Worm (Caenorhabditis elegans) whole organism, L1 larva: Measurements from ENCODE around the gene EGAP2.1.

ENCODE experiments used
- C04F5.9 ChIP-seq: sonication (generic microtip); optimal IDR thresholded peaks from 2 replicates; lab custom pipeline; 2016; ENCODE audit warnings: missing genetic modification characterization, missing compliant biosample characterization
- F16B12.6 ChIP-seq: fragments of 150-350 bp; optimal IDR thresholded peaks from 2 replicates; lab custom pipeline; 2014; ENCODE audit warnings: missing biosample characterization, missing genetic modification characterization
- aly-2 ChIP-seq: fragments of 150-350 bp; optimal IDR thresholded peaks from 2 replicates; lab custom pipeline; 2014; ENCODE audit warnings: missing biosample characterization, missing genetic modification characterization
- ama-1 ChIP-seq: fragments of 150-350 bp; optimal IDR thresholded peaks from 2 replicates; lab custom pipeline; 2014
- blmp-1 ChIP-seq: fragments of 150-350 bp; optimal IDR thresholded peaks from 2 replicates; lab custom pipeline; 2014; ENCODE audit warnings: missing biosample characterization, missing genetic modification characterization
- ceh-63 ChIP-seq: fragments of 200-800 bp; sonication (Bioruptor generic); optimal IDR thresholded peaks from 2 replicates; lab custom pipeline; 2018; ENCODE audit warnings: mild to moderate bottlenecking, missing genetic modification characterization, missing compliant biosample characterization
- ceh-90 ChIP-seq: sonication (generic microtip); optimal IDR thresholded peaks from 2 replicates; lab custom pipeline; 2016; ENCODE audit warnings: missing genetic modification characterization, missing compliant biosample characterization
- ces-1 ChIP-seq: fragments of 150-350 bp; optimal IDR thresholded peaks from 2 replicates; lab custom pipeline; 2014; ENCODE audit warnings: missing biosample characterization, missing genetic modification reagents, missing genetic modification characterization
- dpl-1 ChIP-seq, 3 experiments: fragments of 150-350 bp in 2 of 3; sonication (generic microtip) in 1 of 3; optimal IDR thresholded peaks; 2 replicates each; lab custom pipeline; 2014 to 2017; ENCODE audit warnings: missing biosample characterization in 3 of 3, missing genetic modification characterization in 3 of 3, missing genetic modification reagents in 3 of 3
- dsc-1 ChIP-seq: sonication (generic microtip); optimal IDR thresholded peaks from 2 replicates; lab custom pipeline; 2016; ENCODE audit warnings: mild to moderate bottlenecking, missing genetic modification characterization, missing compliant biosample characterization
- efl-1 ChIP-seq, 4 experiments: fragments of 150-350 bp; optimal IDR thresholded peaks in 3 of 4; peaks in 1 of 4; 1 replicate in 1 of 4; 2 replicates in 3 of 4; lab custom pipeline; 2014; ENCODE audit warnings: missing biosample characterization in 2 of 4, missing genetic modification characterization in 2 of 4, missing genetic modification reagents in 2 of 4
- elt-2 ChIP-seq: sonication (generic microtip); optimal IDR thresholded peaks from 2 replicates; lab custom pipeline; 2016; ENCODE audit warnings: missing genetic modification characterization, mild to moderate bottlenecking, inconsistent platforms, missing compliant biosample characterization, missing genetic modification reagents
- ets-5 ChIP-seq: fragments of 200-800 bp; sonication (Bioruptor generic); IDR thresholded peaks from 2 replicates; pipeline ENCODE4 v1.3.6; 2022; ENCODE audit warnings: missing genetic modification characterization, missing compliant biosample characterization
- fkh-10 ChIP-seq: sonication (generic microtip); optimal IDR thresholded peaks from 2 replicates; lab custom pipeline; 2017; ENCODE audit warnings: missing biosample characterization, missing genetic modification reagents, missing genetic modification characterization
- hpl-2 ChIP-seq: fragments of 150-350 bp; optimal IDR thresholded peaks from 2 replicates; lab custom pipeline; 2014; ENCODE audit warnings: missing biosample characterization, missing genetic modification reagents, missing genetic modification characterization
- jun-1 ChIP-seq: fragments of 150-350 bp; optimal IDR thresholded peaks from 2 replicates; lab custom pipeline; 2014; ENCODE audit warnings: missing biosample characterization, missing genetic modification reagents, missing genetic modification characterization
- lin-14 ChIP-seq: fragments of 200-800 bp; sonication (Bioruptor generic); optimal IDR thresholded peaks from 2 replicates; lab custom pipeline; 2018; ENCODE audit warnings: mild to moderate bottlenecking, missing genetic modification characterization, moderate library complexity, missing compliant biosample characterization
- lin-15B ChIP-seq: fragments of 150-350 bp; sonication (generic microtip); optimal IDR thresholded peaks from 3 replicates; lab custom pipeline; 2014; ENCODE audit warnings: missing biosample characterization, missing genetic modification characterization
- lin-35 ChIP-seq, 2 experiments: fragments of 150-350 bp; optimal IDR thresholded peaks; 2 replicates each; lab custom pipeline; 2014; ENCODE audit warnings: missing biosample characterization in 2 of 2, missing genetic modification characterization in 2 of 2, missing genetic modification reagents in 2 of 2
- lir-3 ChIP-seq: sonication (generic microtip); optimal IDR thresholded peaks from 2 replicates; lab custom pipeline; 2016; ENCODE audit warnings: mild to moderate bottlenecking, missing genetic modification characterization, moderate library complexity, missing compliant biosample characterization; ENCODE audit not compliant: poor library complexity
- lsy-2 ChIP-seq, 2 experiments: fragments of 150-350 bp; optimal IDR thresholded peaks; 2 replicates each; lab custom pipeline; 2014; ENCODE audit warnings: missing biosample characterization in 2 of 2, missing genetic modification characterization in 2 of 2
- mab-9 ChIP-seq: fragments of 200-800 bp; sonication (Bioruptor generic); IDR thresholded peaks from 2 replicates; pipeline ENCODE4 v1.3.6; 2022; ENCODE audit warnings: missing genetic modification reagents, missing genetic modification characterization, missing compliant biosample characterization
- mep-1 ChIP-seq: fragments of 150-350 bp; optimal IDR thresholded peaks from 2 replicates; lab custom pipeline; 2014; ENCODE audit warnings: missing biosample characterization, missing genetic modification characterization
- nhr-12 ChIP-seq: sonication (generic microtip); optimal IDR thresholded peaks from 2 replicates; lab custom pipeline; 2017; ENCODE audit warnings: missing biosample characterization, missing genetic modification characterization
- nhr-47 ChIP-seq: sonication (generic microtip); optimal IDR thresholded peaks from 2 replicates; lab custom pipeline; 2016; ENCODE audit warnings: mild to moderate bottlenecking, missing genetic modification characterization, moderate library complexity, missing compliant biosample characterization
- nhr-71 ChIP-seq: sonication (generic microtip); optimal IDR thresholded peaks from 2 replicates; lab custom pipeline; 2016; ENCODE audit warnings: mild to moderate bottlenecking, missing genetic modification characterization, moderate library complexity, missing compliant biosample characterization
- nhr-90 ChIP-seq: sonication (generic microtip); optimal IDR thresholded peaks from 2 replicates; lab custom pipeline; 2016; ENCODE audit warnings: mild to moderate bottlenecking, missing genetic modification characterization, missing compliant biosample characterization; ENCODE audit not compliant: poor library complexity
- pqm-1 ChIP-seq: sonication (generic microtip); optimal IDR thresholded peaks from 3 replicates; lab custom pipeline; 2017; ENCODE audit warnings: missing biosample characterization, missing genetic modification characterization
- rnt-1 ChIP-seq: sonication (generic microtip); optimal IDR thresholded peaks from 2 replicates; lab custom pipeline; 2016; ENCODE audit warnings: mild to moderate bottlenecking, missing genetic modification characterization, moderate library complexity, missing compliant biosample characterization
- snpc-4 ChIP-seq: fragments of 150-350 bp; optimal IDR thresholded peaks from 2 replicates; lab custom pipeline; 2014; ENCODE audit warnings: missing biosample characterization, missing genetic modification characterization
- sptf-1 ChIP-seq: fragments of 150-350 bp; optimal IDR thresholded peaks from 2 replicates; lab custom pipeline; 2014; ENCODE audit warnings: missing biosample characterization, missing genetic modification characterization
- sup-37 ChIP-seq: fragments of 200-800 bp; sonication (Bioruptor generic); optimal IDR thresholded peaks from 2 replicates; lab custom pipeline; 2018; ENCODE audit warnings: mild to moderate bottlenecking, missing genetic modification characterization, missing compliant biosample characterization
- tbx-2 ChIP-seq: sonication (generic microtip); optimal IDR thresholded peaks from 2 replicates; lab custom pipeline; 2016; ENCODE audit warnings: missing genetic modification characterization, missing compliant biosample characterization
- tlp-1 ChIP-seq: fragments of 150-350 bp; optimal IDR thresholded peaks from 2 replicates; lab custom pipeline; 2014; ENCODE audit warnings: missing biosample characterization, missing genetic modification characterization
- unc-130 ChIP-seq: fragments of 150-350 bp; optimal IDR thresholded peaks from 2 replicates; lab custom pipeline; 2017; ENCODE audit warnings: missing biosample characterization, missing genetic modification characterization, inconsistent platforms
- unc-30 ChIP-seq: sonication (generic microtip); optimal IDR thresholded peaks from 2 replicates; lab custom pipeline; 2017; ENCODE audit warnings: missing biosample characterization, missing genetic modification characterization
- unc-62 ChIP-seq: fragments of 150-350 bp; optimal IDR thresholded peaks from 2 replicates; lab custom pipeline; 2014; ENCODE audit warnings: missing biosample characterization, missing genetic modification reagents, missing genetic modification characterization
- unc-86 ChIP-seq: sonication (generic microtip); optimal IDR thresholded peaks from 2 replicates; lab custom pipeline; 2016; ENCODE audit warnings: missing genetic modification characterization, missing compliant biosample characterization
- zip-4 ChIP-seq: fragments of 200-800 bp; sonication (Bioruptor generic); optimal IDR thresholded peaks from 2 replicates; lab custom pipeline; 2018; ENCODE audit warnings: mild to moderate bottlenecking, missing genetic modification characterization, moderate library complexity, missing compliant biosample characterization
- ztf-11 ChIP-seq, 2 experiments: sonication (generic microtip); optimal IDR thresholded peaks; 2 replicates each; lab custom pipeline; 2016 to 2017; ENCODE audit warnings: missing genetic modification characterization in 2 of 2, missing biosample characterization in 1 of 2, missing compliant biosample characterization in 1 of 2

The EGAP2.1 gene

DNA sequence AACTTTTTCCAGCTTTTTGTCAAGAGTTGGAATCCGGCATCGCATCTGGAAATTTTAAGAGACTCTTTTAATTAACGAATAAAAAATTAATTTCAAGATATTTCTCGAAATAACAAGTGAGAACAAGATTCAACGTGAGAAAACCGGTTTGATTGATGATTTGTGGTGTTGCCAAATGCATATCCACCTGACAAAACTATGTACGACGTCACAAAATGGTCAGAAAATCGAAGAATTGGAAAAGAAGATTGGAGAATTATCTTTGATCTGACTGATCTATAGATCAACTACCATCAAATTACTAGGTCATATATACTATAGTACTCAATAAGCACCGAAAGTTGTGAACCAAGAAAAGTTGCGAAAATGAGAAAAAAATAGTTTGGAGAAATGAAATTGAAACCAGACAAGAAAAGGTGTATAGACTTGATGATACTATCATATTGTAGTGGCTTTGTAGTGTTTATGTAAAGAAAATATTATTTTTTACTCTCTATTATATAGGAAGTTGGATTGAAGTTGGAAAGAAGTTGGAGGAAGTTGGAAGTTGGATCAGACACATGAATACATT is 15.7 kb downstream of the EGAP2.1 start, which contains the start of gene ptr-6 (continued):
- no peak for TF ChIP-seq hpl-2
- TF ChIP-seq lin-35 (GFP tag; optimal IDR thresholded peaks at IDR 0.05; lab: Kevin White, UChicago), result peak in 1 of 2 experiments; percentile 43
- TF ChIP-seq F16B12.6, result no peak
- TF ChIP-seq C04F5.9 (tag; lab: Kevin White, UChicago), result no peak
- TF ChIP-seq elt-2 (tag; lab: Kevin White, UChicago), result no peak
- TF ChIP-seq nhr-90 (tag; lab: Kevin White, UChicago), result peak; percentile 36
- no peak for TF ChIP-seq jun-1
- TF ChIP-seq sptf-1, result no peak
- no peak for TF ChIP-seq ceh-90
- no peak for TF ChIP-seq sup-37 (GFP tag; lab: Kevin White, UChicago)

DNA sequence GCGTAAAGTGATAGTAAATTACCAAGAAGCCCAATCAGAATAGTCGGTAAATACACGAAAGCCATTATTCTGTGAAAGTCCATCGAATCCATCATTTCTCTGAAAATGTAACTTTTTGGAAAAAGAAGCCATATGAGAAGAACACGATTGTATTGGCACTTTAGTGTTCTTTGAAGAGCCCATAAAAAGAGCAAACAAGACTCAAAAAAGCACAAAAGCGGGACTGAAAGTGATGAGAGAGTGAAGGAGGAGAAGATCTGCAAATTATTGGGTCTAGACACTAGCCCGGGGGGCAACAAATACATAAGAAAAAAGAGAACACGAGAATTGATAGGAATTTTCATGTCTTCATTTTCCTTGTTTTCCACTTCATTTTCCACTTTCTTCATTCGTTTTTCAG is 24.2 kb downstream of the EGAP2.1 start, which contains the start of gene frpr-4:
TSS of gene frpr-4 (minus strand) at position 101 of the 400 bp plus-strand sequence.
- no peak for TF ChIP-seq unc-130
- no peak for TF ChIP-seq dpl-1 (GFP tag; optimal IDR thresholded peaks at IDR 0.05; lab: Kevin White, UChicago)
- no peak for TF ChIP-seq ztf-11 (tag; optimal IDR thresholded peaks at IDR 0.05; lab: Kevin White, UChicago)
- TF ChIP-seq lir-3 (tag; lab: Kevin White, UChicago), result no peak
- no peak for TF ChIP-seq aly-2
- no peak for TF ChIP-seq ceh-63 (GFP tag; lab: Kevin White, UChicago)
- no peak for TF ChIP-seq lin-15B (tag; lab: Kevin White, UChicago)
- TF ChIP-seq nhr-47 (tag; lab: Kevin White, UChicago), result no peak
- TF ChIP-seq snpc-4 (tag; lab: Kevin White, UChicago), result no peak
- TF ChIP-seq zip-4 (GFP tag; lab: Kevin White, UChicago), result no peak
- no peak for TF ChIP-seq unc-30 (tag; lab: Kevin White, UChicago)
- no peak for TF ChIP-seq ama-1 (lab: Kevin White, UChicago)
- no peak for TF ChIP-seq ces-1 (GFP tag; lab: Kevin White, UChicago)
- TF ChIP-seq dsc-1 (tag; lab: Kevin White, UChicago), result no peak
- TF ChIP-seq nhr-90 (tag; lab: Kevin White, UChicago), result no peak
- TF ChIP-seq mab-9 (GFP tag; lab: Robert Waterston, UW), result no peak
- no peak for TF ChIP-seq ets-5
- no peak for TF ChIP-seq unc-86 (tag; lab: Kevin White, UChicago)
- TF ChIP-seq sup-37 (GFP tag; lab: Kevin White, UChicago), result no peak

DNA sequence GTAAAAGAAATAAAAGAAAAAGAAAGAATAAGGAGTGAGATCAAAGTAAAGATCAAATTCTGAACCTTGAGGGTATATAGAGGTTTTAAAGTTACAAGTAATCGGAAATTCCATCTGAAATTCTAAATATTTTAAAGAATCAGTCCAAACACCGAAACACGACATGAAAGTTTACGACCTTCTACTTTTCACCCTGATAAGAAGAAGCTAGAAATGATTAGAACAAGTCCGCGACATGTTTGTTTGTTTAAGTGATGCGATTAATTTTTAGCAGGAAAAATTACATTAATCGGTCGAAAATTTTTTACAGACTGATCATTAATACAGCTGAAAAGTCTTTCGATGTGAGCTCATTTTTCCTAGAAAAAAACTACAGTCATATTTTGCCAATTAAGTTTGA is 33.4 kb downstream of the EGAP2.1 start:
- TF ChIP-seq jun-1, result no peak
- no peak for TF ChIP-seq pqm-1 (tag; lab: Kevin White, UChicago)
- TF ChIP-seq unc-30 (tag; lab: Kevin White, UChicago), result no peak
- no peak for TF ChIP-seq rnt-1 (tag; lab: Kevin White, UChicago)
- TF ChIP-seq elt-2 (tag; lab: Kevin White, UChicago), result peak; percentile 58
- no peak for TF ChIP-seq blmp-1 (tag; lab: Kevin White, UChicago)
- no peak for TF ChIP-seq efl-1 (optimal IDR thresholded peaks at IDR 0.05; lab: Kevin White, UChicago)
- peak in 1 of 2 experiments; percentile 8 for TF ChIP-seq efl-1 (GFP tag; optimal IDR thresholded peaks at IDR 0.05 in 1 of 2; lab: Kevin White, UChicago)

DNA sequence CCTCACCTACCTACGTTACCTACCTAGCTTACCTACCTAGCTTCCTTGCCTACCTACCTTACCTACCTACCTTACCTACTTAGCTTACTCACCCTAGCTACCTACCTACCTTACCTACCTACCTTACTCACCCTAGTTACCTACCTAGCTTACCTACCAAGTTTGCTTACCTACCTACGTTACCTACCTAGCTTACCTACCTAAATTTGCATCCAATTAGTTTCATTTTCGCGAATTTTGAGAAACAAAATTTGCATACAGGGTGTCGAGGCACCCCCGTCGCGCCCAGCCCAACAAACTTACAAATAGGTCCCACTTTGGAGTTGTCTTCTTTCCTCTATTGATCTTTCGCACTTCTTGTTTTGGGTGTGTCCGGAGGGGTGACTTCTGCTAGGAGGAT is 37.8 kb downstream of the EGAP2.1 start:
- TF ChIP-seq hpl-2 (no peak), nhr-12 (tag; lab: Kevin White, UChicago) (no peak), unc-62 (no peak)
- TF ChIP-seq, all 84 proteins: peak for 0

DNA sequence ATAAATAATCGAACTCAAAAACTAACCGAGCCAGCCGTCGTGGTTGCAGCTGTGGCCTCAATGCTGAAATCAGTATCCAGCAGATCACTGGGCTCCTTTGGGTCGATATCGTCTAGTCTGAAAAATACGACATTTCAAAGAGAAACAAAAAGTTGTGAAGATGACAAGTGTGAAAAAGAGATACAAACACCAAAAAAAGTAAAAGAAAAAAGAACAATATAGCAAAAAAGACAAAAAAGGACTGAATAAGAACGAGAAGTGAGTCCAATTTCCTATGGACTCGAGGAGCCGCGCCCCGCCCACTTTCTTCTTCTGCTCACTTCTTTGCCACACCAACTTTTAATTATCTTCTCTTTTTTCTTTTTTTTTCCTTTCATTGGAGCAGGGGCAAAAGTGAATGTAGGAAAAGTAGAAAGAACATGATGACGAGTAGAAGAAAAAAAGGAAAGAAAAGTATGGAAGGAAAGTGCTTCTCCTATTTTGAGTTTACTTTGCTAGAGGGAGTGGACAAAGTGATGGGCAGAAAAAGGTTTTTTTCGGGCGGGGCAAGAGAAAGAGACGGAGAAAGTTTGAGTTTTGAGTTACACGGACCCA is 40.6 kb downstream of the EGAP2.1 start, which contains the start of gene drn-1:
TSS of gene drn-1 (minus strand) at position 117 of the 594 bp plus-strand sequence.
- no peak for TF ChIP-seq mep-1 (tag; lab: Kevin White, UChicago)
- no peak for TF ChIP-seq tlp-1
- TF ChIP-seq lin-14 (GFP tag; lab: Kevin White, UChicago), result peak; percentile 82
- peak; percentile 91 for TF ChIP-seq fkh-10 (GFP tag; lab: Kevin White, UChicago)
- TF ChIP-seq unc-30 (tag; lab: Kevin White, UChicago), result no peak
- TF ChIP-seq dpl-1 (GFP tag; optimal IDR thresholded peaks at IDR 0.05; lab: Kevin White, UChicago), result peak in 1 of 3 experiments; percentile 2
- TF ChIP-seq nhr-71 (tag; lab: Kevin White, UChicago), result peak; percentile 20
- TF ChIP-seq tbx-2 (tag; lab: Kevin White, UChicago), result peak; percentile 31
- peak in 1 of 2 experiments; percentile 4 for TF ChIP-seq lsy-2 (tag; optimal IDR thresholded peaks at IDR 0.05; lab: Kevin White, UChicago)
